Worm (Caenorhabditis elegans) whole organism, L4/young adult: ENCODE results near the gene acd-4.

Source experiments
- W03F9.2 ChIP-seq: fragments of 150-350 bp; optimal IDR thresholded peaks from 2 replicates; lab custom pipeline; 2014; ENCODE audit warnings: missing biosample characterization, missing genetic modification characterization
- dao-5 ChIP-seq: sonication (generic microtip); optimal IDR thresholded peaks from 2 replicates; lab custom pipeline; 2016; ENCODE audit warnings: missing genotype, missing genetic modification characterization, moderate library complexity, missing compliant biosample characterization
- him-1 ChIP-seq: sonication (generic microtip); optimal IDR thresholded peaks from 2 replicates; lab custom pipeline; 2016; ENCODE audit warnings: missing genotype, missing genetic modification reagents, missing genetic modification characterization, missing compliant biosample characterization

ce11 chrV:8660475-8660874 is 22.5 kb downstream of the acd-4 start:
- TF ChIP-seq W03F9.2 (tag; lab: Kevin White, UChicago): no peak
- no peak for TF ChIP-seq him-1
- no peak for TF ChIP-seq dao-5
